Fruit fly (Drosophila melanogaster) whole organism, prepupa: ENCODE results near the gene CG16986.

Experiments used
- Blimp-1 ChIP-seq: fragments of 200-800 bp; sonication (Bioruptor generic); optimal IDR thresholded peaks from 3 replicates; lab custom pipeline; 2017; ENCODE audit warnings: missing biosample characterization, missing genetic modification characterization, mild to moderate bottlenecking, moderate library complexity, missing genetic modification reagents
- CG10631 ChIP-seq: fragments of 200-800 bp; sonication (Bioruptor generic); optimal IDR thresholded peaks from 2 replicates; lab custom pipeline; 2016; ENCODE audit warnings: missing biosample characterization, missing genetic modification characterization
- CG10669 ChIP-seq: fragments of 200-800 bp; sonication (Bioruptor generic); optimal IDR thresholded peaks from 3 replicates; lab custom pipeline; 2018; ENCODE audit warnings: missing biosample characterization, mild to moderate bottlenecking, missing genetic modification characterization, moderate library complexity
- CG11762 ChIP-seq: fragments of 200-800 bp; sonication (Bioruptor generic); optimal IDR thresholded peaks from 3 replicates; lab custom pipeline; 2016; ENCODE audit warnings: missing biosample characterization, missing genetic modification characterization; ENCODE audit not compliant: insufficient read depth
- CG15336 ChIP-seq: fragments of 200-800 bp; sonication (Bioruptor generic); IDR thresholded peaks from 2 replicates; pipeline ENCODE4 v1.3.6; 2022; ENCODE audit warnings: missing biosample characterization, missing genetic modification characterization
- CG1621 ChIP-seq: fragments of 200-800 bp; sonication (Bioruptor generic); optimal IDR thresholded peaks from 3 replicates; lab custom pipeline; 2018; ENCODE audit warnings: missing biosample characterization, mild to moderate bottlenecking, missing genetic modification characterization
- CG16779 ChIP-seq: fragments of 200-800 bp; sonication (Bioruptor generic); optimal IDR thresholded peaks from 3 replicates; lab custom pipeline; 2017; ENCODE audit warnings: missing biosample characterization, mild to moderate bottlenecking, missing genetic modification characterization
- CG34406 ChIP-seq: fragments of 200-800 bp; sonication (Bioruptor generic); optimal IDR thresholded peaks from 3 replicates; lab custom pipeline; 2016; ENCODE audit warnings: missing biosample characterization, missing genetic modification characterization
- CG3919 ChIP-seq: fragments of 200-800 bp; sonication (Bioruptor generic); optimal IDR thresholded peaks from 3 replicates; lab custom pipeline; 2016; ENCODE audit warnings: missing biosample characterization, missing genetic modification characterization
- CG4318 ChIP-seq: fragments of 200-800 bp; sonication (Bioruptor generic); optimal IDR thresholded peaks from 3 replicates; lab custom pipeline; 2017; ENCODE audit warnings: missing biosample characterization, mild to moderate bottlenecking, missing genetic modification characterization
- CG6163 ChIP-seq: fragments of 200-800 bp; sonication (Bioruptor generic); IDR thresholded peaks from 3 replicates; pipeline ENCODE4 v1.3.6; 2022; ENCODE audit warnings: missing biosample characterization, missing genetic modification characterization
- CG6276 ChIP-seq: fragments of 200-800 bp; sonication (Bioruptor generic); optimal IDR thresholded peaks from 2 replicates; lab custom pipeline; 2017; ENCODE audit warnings: missing biosample characterization, mild to moderate bottlenecking, missing genetic modification characterization
- CG6808 ChIP-seq: fragments of 200-800 bp; sonication (Bioruptor generic); optimal IDR thresholded peaks from 3 replicates; lab custom pipeline; 2017; ENCODE audit warnings: missing biosample characterization, missing genetic modification characterization, mild to moderate bottlenecking, moderate library complexity, missing genetic modification reagents
- CG6854 ChIP-seq: fragments of 200-800 bp; sonication (Bioruptor generic); optimal IDR thresholded peaks from 2 replicates; lab custom pipeline; 2017; ENCODE audit warnings: missing biosample characterization, mild to moderate bottlenecking, missing genetic modification characterization
- CG7368 ChIP-seq: fragments of 200-800 bp; sonication (Bioruptor generic); optimal IDR thresholded peaks from 3 replicates; lab custom pipeline; 2016; ENCODE audit warnings: missing biosample characterization, missing genetic modification characterization
- CG8119 ChIP-seq: fragments of 200-800 bp; sonication (Bioruptor generic); IDR thresholded peaks from 3 replicates; pipeline ENCODE4 v1.3.6; 2022; ENCODE audit warnings: missing biosample characterization, missing genetic modification characterization
- Eip75B ChIP-seq: fragments of 200-800 bp; sonication (Bioruptor generic); optimal IDR thresholded peaks from 3 replicates; lab custom pipeline; 2016; ENCODE audit warnings: missing biosample characterization, missing genetic modification characterization
- Eip78C ChIP-seq: fragments of 200-800 bp; sonication (Bioruptor generic); peaks from one replicate; lab custom pipeline; 2016; ENCODE audit warnings: missing biosample characterization, missing genetic modification characterization
- Eip93F ChIP-seq: fragments of 200-800 bp; sonication (Bioruptor generic); optimal IDR thresholded peaks from 2 replicates; lab custom pipeline; 2016; ENCODE audit warnings: missing biosample characterization, mild to moderate bottlenecking, missing genetic modification characterization
- Ets21C ChIP-seq: fragments of 200-800 bp; sonication (Bioruptor generic); optimal IDR thresholded peaks from 3 replicates; lab custom pipeline; 2016; ENCODE audit warnings: missing biosample characterization, missing genetic modification characterization
- Hr38 ChIP-seq: sonication (Bioruptor generic); optimal IDR thresholded peaks from 2 replicates; lab custom pipeline; 2016; ENCODE audit warnings: missing biosample characterization, missing genetic modification characterization
- Lpt ChIP-seq: fragments of 200-800 bp; sonication (Bioruptor generic); optimal IDR thresholded peaks from 3 replicates; lab custom pipeline; 2016; ENCODE audit warnings: missing biosample characterization, missing genetic modification characterization
- Smox ChIP-seq: fragments of 200-800 bp; sonication (Bioruptor generic); optimal IDR thresholded peaks from 3 replicates; lab custom pipeline; 2016; ENCODE audit warnings: missing biosample characterization, missing genetic modification characterization
- Sox102F ChIP-seq: fragments of 200-800 bp; sonication (Bioruptor generic); optimal IDR thresholded peaks from 2 replicates; lab custom pipeline; 2016; ENCODE audit warnings: missing biosample characterization, mild to moderate bottlenecking, missing genetic modification characterization
- Sox14 ChIP-seq: fragments of 200-800 bp; sonication (Bioruptor generic); optimal IDR thresholded peaks from 3 replicates; lab custom pipeline; 2016; ENCODE audit warnings: missing biosample characterization, missing genetic modification characterization
- Sox15 ChIP-seq: fragments of 200-800 bp; sonication (Bioruptor generic); optimal IDR thresholded peaks from 3 replicates; lab custom pipeline; 2016; ENCODE audit warnings: missing biosample characterization, missing genetic modification characterization
- achi ChIP-seq: fragments of 200-800 bp; sonication (Bioruptor generic); optimal IDR thresholded peaks from 3 replicates; lab custom pipeline; 2016; ENCODE audit warnings: missing biosample characterization, missing genetic modification characterization
- acj6 ChIP-seq: fragments of 200-800 bp; sonication (Bioruptor generic); optimal IDR thresholded peaks from 3 replicates; lab custom pipeline; 2016; ENCODE audit warnings: missing biosample characterization, missing genetic modification characterization
- cyc ChIP-seq: fragments of 200-800 bp; sonication (Bioruptor generic); optimal IDR thresholded peaks from 3 replicates; lab custom pipeline; 2016; ENCODE audit warnings: missing biosample characterization, missing genetic modification characterization
- dac ChIP-seq: fragments of 200-800 bp; sonication (Bioruptor generic); optimal IDR thresholded peaks from 2 replicates; lab custom pipeline; 2017; ENCODE audit warnings: missing biosample characterization, mild to moderate bottlenecking, missing genetic modification characterization
- dsx ChIP-seq: fragments of 200-800 bp; optimal IDR thresholded peaks from 3 replicates; lab custom pipeline; 2019; ENCODE audit warnings: missing biosample characterization, mild to moderate bottlenecking, missing genetic modification characterization, moderate library complexity; ENCODE audit not compliant: poor library complexity, severe bottlenecking
- eg ChIP-seq: fragments of 200-800 bp; sonication (Bioruptor generic); IDR thresholded peaks from 3 replicates; pipeline ENCODE4 v1.3.6; 2022; ENCODE audit warnings: missing biosample characterization, missing genetic modification characterization
- esn ChIP-seq: fragments of 200-800 bp; sonication (Bioruptor generic); optimal IDR thresholded peaks from 2 replicates; lab custom pipeline; 2016; ENCODE audit warnings: missing biosample characterization, mild to moderate bottlenecking, missing genetic modification characterization, moderate library complexity
- fd59A ChIP-seq: fragments of 200-800 bp; sonication (Bioruptor generic); optimal IDR thresholded peaks from 2 replicates; lab custom pipeline; 2017; ENCODE audit warnings: missing biosample characterization, mild to moderate bottlenecking, missing genetic modification characterization, missing genetic modification reagents
- fd85E ChIP-seq: fragments of 200-800 bp; sonication (Bioruptor generic); optimal IDR thresholded peaks from 3 replicates; lab custom pipeline; 2016; ENCODE audit warnings: missing biosample characterization, missing genetic modification characterization
- fkh ChIP-seq: fragments of 200-800 bp; sonication (Bioruptor generic); optimal IDR thresholded peaks from 3 replicates; lab custom pipeline; 2017; ENCODE audit warnings: missing biosample characterization, mild to moderate bottlenecking, missing genetic modification characterization, moderate library complexity
- lz ChIP-seq: fragments of 200-800 bp; sonication (Bioruptor generic); optimal IDR thresholded peaks from 3 replicates; lab custom pipeline; 2016; ENCODE audit warnings: missing biosample characterization, missing genetic modification characterization
- net ChIP-seq: fragments of 200-800 bp; sonication (Bioruptor generic); optimal IDR thresholded peaks from 3 replicates; lab custom pipeline; 2016; ENCODE audit warnings: missing biosample characterization, missing genetic modification characterization
- pdm3 ChIP-seq: fragments of 200-800 bp; sonication (Bioruptor generic); optimal IDR thresholded peaks from 3 replicates; lab custom pipeline; 2016; ENCODE audit warnings: missing biosample characterization, missing genetic modification characterization
- spab ChIP-seq: fragments of 200-800 bp; sonication (Bioruptor generic); optimal IDR thresholded peaks from 2 replicates; lab custom pipeline; 2017; ENCODE audit warnings: missing biosample characterization, mild to moderate bottlenecking, missing genetic modification characterization, missing genetic modification reagents
- ss ChIP-seq, 2 experiments: fragments of 200-800 bp; sonication (Bioruptor generic); optimal IDR thresholded peaks; 2 replicates in 1 of 2; 3 replicates in 1 of 2; lab custom pipeline; 2017 to 2018; ENCODE audit warnings: mild to moderate bottlenecking in 2 of 2, missing biosample characterization in 2 of 2, missing genetic modification characterization in 2 of 2, moderate library complexity in 1 of 2
- svp ChIP-seq: fragments of 200-800 bp; sonication (Bioruptor generic); peaks from one replicate; lab custom pipeline; 2016; ENCODE audit warnings: missing biosample characterization, missing genetic modification characterization
- topi ChIP-seq: fragments of 200-800 bp; sonication (Bioruptor generic); optimal IDR thresholded peaks from 3 replicates; lab custom pipeline; 2016; ENCODE audit warnings: missing biosample characterization, missing genetic modification characterization
- vri ChIP-seq: fragments of 200-800 bp; sonication (Bioruptor generic); optimal IDR thresholded peaks from 3 replicates; lab custom pipeline; 2016; ENCODE audit warnings: missing biosample characterization, mild to moderate bottlenecking, missing genetic modification characterization

CG16986 gene

dm6 chr3L:2585794-2586741 lies 14.1 kb upstream of the CG16986 start, which contains the start of gene msn:
TSS of gene msn (minus strand) at chr3L:2586540.
- TF ChIP-seq CG6276 (GFP tag; lab: Kevin White, UChicago) = peak; percentile 28
- TF ChIP-seq fd85E (GFP tag; lab: Kevin White, UChicago) = peak; percentile 22
- TF ChIP-seq cyc (GFP tag; lab: Kevin White, UChicago) = no peak
- peak; percentile 20 for TF ChIP-seq dsx (GFP tag; lab: Kevin White, UChicago)
- peak; percentile 24 for TF ChIP-seq esn (GFP tag; lab: Kevin White, UChicago)
- TF ChIP-seq CG15336 (GFP tag; lab: Robert Waterston, UW) = peak; percentile 31; the same call in 1 of the 2 replicates
- TF ChIP-seq net (GFP tag; lab: Kevin White, UChicago) = peak; percentile 14
- no peak for TF ChIP-seq spab
- TF ChIP-seq CG16779 (tag; lab: Kevin White, UChicago) = peak; percentile 43
- TF ChIP-seq Eip75B = peak; percentile 9
- TF ChIP-seq Sox14 (GFP tag; lab: Kevin White, UChicago) = peak; percentile 38
- no peak for TF ChIP-seq CG34406 (GFP tag; lab: Kevin White, UChicago)
- no peak for TF ChIP-seq CG8119 (GFP tag; lab: Robert Waterston, UW)
- TF ChIP-seq CG6163 (GFP tag; lab: Robert Waterston, UW) = peak; percentile 44
- peak; percentile 78 for TF ChIP-seq svp
- peak; percentile 77 for TF ChIP-seq CG1621
- TF ChIP-seq Smox = no peak
- peak; percentile 9 for TF ChIP-seq achi (GFP tag; lab: Kevin White, UChicago)
- TF ChIP-seq eg = 0 out of 3 replicates have a peak, but pooled peaks have one; percentile 44
- TF ChIP-seq Eip78C (GFP tag; lab: Kevin White, UChicago) = peak; percentile 85
- TF ChIP-seq topi (GFP tag; lab: Kevin White, UChicago) = peak; percentile 1
- TF ChIP-seq Ets21C (GFP tag; lab: Kevin White, UChicago) = no peak
- TF ChIP-seq vri (GFP tag; lab: Kevin White, UChicago) = peak; percentile 25
- no peak for TF ChIP-seq CG6808 (GFP tag; lab: Kevin White, UChicago)
- TF ChIP-seq Hr38 = no peak
- TF ChIP-seq Sox102F = peak; percentile 51
- TF ChIP-seq CG10669 (GFP tag; lab: Kevin White, UChicago) = no peak
- TF ChIP-seq pdm3 (GFP tag; lab: Kevin White, UChicago) = no peak
- no peak for TF ChIP-seq Sox15
- TF ChIP-seq Lpt (GFP tag; lab: Kevin White, UChicago) = no peak
- no peak for TF ChIP-seq lz (GFP tag; lab: Kevin White, UChicago)
- peak; percentile 86 for TF ChIP-seq CG6854
- TF ChIP-seq fkh (GFP tag; lab: Kevin White, UChicago) = peak; percentile 12
- no peak for TF ChIP-seq CG4318
- TF ChIP-seq CG3919 = peak; percentile 36
- TF ChIP-seq CG11762 (GFP tag; lab: Kevin White, UChicago) = no peak
- peak; percentile 51 to 65 for TF ChIP-seq ss (GFP tag; optimal IDR thresholded peaks at IDR 0.05; lab: Kevin White, UChicago)

- peak; percentile 53 for TF ChIP-seq spab
- TF ChIP-seq cyc (GFP tag; lab: Kevin White, UChicago) = peak; percentile 81
- no peak for TF ChIP-seq Eip93F (GFP tag; lab: Kevin White, UChicago)
- peak; percentile 44 for TF ChIP-seq fkh (GFP tag; lab: Kevin White, UChicago)
- TF ChIP-seq topi (GFP tag; lab: Kevin White, UChicago) = peak; percentile 69
- no peak for TF ChIP-seq CG8119 (GFP tag; lab: Robert Waterston, UW)
- TF ChIP-seq CG7368 (GFP tag; lab: Kevin White, UChicago) = peak; percentile 84
- peak; percentile 77 to 82 for TF ChIP-seq ss (GFP tag; optimal IDR thresholded peaks at IDR 0.05; lab: Kevin White, UChicago)
- peak; percentile 66 for TF ChIP-seq CG4318
- peak; percentile 51 for TF ChIP-seq CG10631
- peak; percentile 91 for TF ChIP-seq CG6163 (GFP tag; lab: Robert Waterston, UW)
- TF ChIP-seq Sox14 (GFP tag; lab: Kevin White, UChicago) = peak; percentile 58
- peak; percentile 69 for TF ChIP-seq pdm3 (GFP tag; lab: Kevin White, UChicago)
- TF ChIP-seq Hr38 = no peak
- TF ChIP-seq Blimp-1 (GFP tag; lab: Kevin White, UChicago) = peak; percentile 66
- TF ChIP-seq fd59A (GFP tag; lab: Kevin White, UChicago) = peak; percentile 33
- peak; percentile 84 for TF ChIP-seq Sox102F
- peak; percentile 77 for TF ChIP-seq CG16779 (tag; lab: Kevin White, UChicago)
- peak; percentile 72 for TF ChIP-seq achi (GFP tag; lab: Kevin White, UChicago)
- peak; percentile 69 for TF ChIP-seq acj6 (GFP tag; lab: Kevin White, UChicago)
- peak; percentile 80 for TF ChIP-seq vri (GFP tag; lab: Kevin White, UChicago)
- peak; percentile 69 for TF ChIP-seq CG6808 (GFP tag; lab: Kevin White, UChicago)
- TF ChIP-seq dac (GFP tag; lab: Kevin White, UChicago) = peak; percentile 49
- TF ChIP-seq fd85E (GFP tag; lab: Kevin White, UChicago) = peak; percentile 70
- TF ChIP-seq eg = peak; percentile 84
Measured at dm6 chr3L:2586804-2587561, 13.1 kb upstream of the CG16986 start, which contains the start of gene RpL8. TSS of gene RpL8 (plus strand) at chr3L:2587456.
